Worm (Caenorhabditis elegans) whole organism, L4 larva: ENCODE results near the gene msp-50.

Experiments used
- F26F4.8 ChIP-seq: fragments of 200-800 bp; sonication (Bioruptor generic); conservative IDR thresholded peaks from 2 replicates; pipeline ENCODE4 v1.3.6; 2022; ENCODE audit warnings: missing genetic modification characterization, missing compliant biosample characterization
- F37D6.2 ChIP-seq: sonication (generic microtip); optimal IDR thresholded peaks from 2 replicates; lab custom pipeline; 2016; ENCODE audit warnings: mild to moderate bottlenecking, missing genetic modification characterization, missing compliant biosample characterization
- T26A8.4 ChIP-seq: fragments of 200-800 bp; sonication (Bioruptor generic); IDR thresholded peaks from 2 replicates; pipeline ENCODE4 v1.3.6; 2022; ENCODE audit warnings: missing genetic modification characterization, missing compliant biosample characterization
- aha-1 ChIP-seq: fragments of 150-350 bp; peaks from one replicate; lab custom pipeline; 2014; ENCODE audit warnings: missing biosample characterization, missing genetic modification characterization
- attf-4 ChIP-seq: sonication (generic microtip); optimal IDR thresholded peaks from 3 replicates; lab custom pipeline; 2017; ENCODE audit warnings: missing biosample characterization, missing genetic modification characterization
- ceh-32 ChIP-seq: sonication (generic microtip); optimal IDR thresholded peaks from 2 replicates; lab custom pipeline; 2016; ENCODE audit warnings: mild to moderate bottlenecking, missing genetic modification characterization, missing compliant biosample characterization; ENCODE audit not compliant: poor library complexity
- ceh-62 ChIP-seq: sonication (generic microtip); optimal IDR thresholded peaks from 2 replicates; lab custom pipeline; 2017; ENCODE audit warnings: missing biosample characterization, missing genetic modification characterization
- daf-19 ChIP-seq: fragments of 200-800 bp; sonication (Bioruptor generic); conservative IDR thresholded peaks from 2 replicates; pipeline ENCODE4 v1.3.6; 2022; ENCODE audit warnings: missing genetic modification characterization, missing compliant biosample characterization
- dmd-9 ChIP-seq: fragments of 200-800 bp; sonication (Bioruptor generic); IDR thresholded peaks from 2 replicates; pipeline ENCODE4 v1.3.6; 2022; ENCODE audit warnings: missing genetic modification reagents, missing genetic modification characterization, missing compliant biosample characterization
- dpl-1 ChIP-seq: fragments of 150-350 bp; optimal IDR thresholded peaks from 2 replicates; lab custom pipeline; 2014; ENCODE audit warnings: missing biosample characterization, missing genetic modification reagents, missing genetic modification characterization
- fos-1 ChIP-seq: fragments of 150-350 bp; optimal IDR thresholded peaks from 2 replicates; lab custom pipeline; 2014; ENCODE audit warnings: missing biosample characterization, missing genetic modification characterization
- hlh-11 ChIP-seq: fragments of 200-800 bp; sonication (Bioruptor generic); optimal IDR thresholded peaks from 2 replicates; lab custom pipeline; 2018; ENCODE audit warnings: mild to moderate bottlenecking, missing genetic modification characterization, missing compliant biosample characterization
- hlh-30 ChIP-seq: sonication (generic microtip); optimal IDR thresholded peaks from 2 replicates; lab custom pipeline; 2017; ENCODE audit warnings: antibody characterized with exemption, mild to moderate bottlenecking, missing genetic modification characterization, missing compliant biosample characterization; ENCODE audit not compliant: insufficient read depth
- lim-7 ChIP-seq: fragments of 200-800 bp; sonication (Bioruptor generic); IDR thresholded peaks from 2 replicates; pipeline ENCODE4 v1.3.6; 2022; ENCODE audit warnings: missing genetic modification characterization, missing compliant biosample characterization
- lin-1 ChIP-seq: fragments of 200-800 bp; sonication (Bioruptor generic); IDR thresholded peaks from 2 replicates; pipeline ENCODE4 v1.3.6; 2022; ENCODE audit warnings: missing genetic modification reagents, missing genetic modification characterization, missing compliant biosample characterization
- lin-38 ChIP-seq: fragments of 200-800 bp; sonication (Bioruptor generic); IDR thresholded peaks from 2 replicates; pipeline ENCODE4 v1.3.6; 2022; ENCODE audit warnings: missing genetic modification reagents, missing genetic modification characterization, missing compliant biosample characterization
- lir-3 ChIP-seq: sonication (generic microtip); optimal IDR thresholded peaks from 2 replicates; lab custom pipeline; 2016; ENCODE audit warnings: mild to moderate bottlenecking, missing genetic modification characterization, missing compliant biosample characterization
- madf-5 ChIP-seq, 2 experiments: fragments of 200-800 bp; sonication (Bioruptor generic); IDR thresholded peaks; 2 replicates each; pipeline ENCODE4 v1.3.6; 2022; ENCODE audit warnings: missing compliant biosample characterization in 2 of 2, missing genetic modification characterization in 2 of 2
- mep-1 ChIP-seq: fragments of 150-350 bp; sonication (generic microtip); optimal IDR thresholded peaks from 3 replicates; lab custom pipeline; 2014; ENCODE audit warnings: missing biosample characterization, missing genetic modification characterization
- nhr-10 ChIP-seq: fragments of 150-350 bp; optimal IDR thresholded peaks from 2 replicates; lab custom pipeline; 2014; ENCODE audit warnings: missing biosample characterization, missing genetic modification characterization
- nhr-11 ChIP-seq: fragments of 150-350 bp; optimal IDR thresholded peaks from 2 replicates; lab custom pipeline; 2014; ENCODE audit warnings: missing biosample characterization, missing genetic modification characterization
- nhr-237 ChIP-seq: sonication (generic microtip); optimal IDR thresholded peaks from 2 replicates; lab custom pipeline; 2017; ENCODE audit warnings: missing biosample characterization, missing genetic modification characterization
- nhr-28 ChIP-seq: fragments of 150-350 bp; optimal IDR thresholded peaks from 2 replicates; lab custom pipeline; 2014; ENCODE audit warnings: missing biosample characterization, missing genetic modification characterization
- nhr-41 ChIP-seq: fragments of 200-800 bp; sonication (Bioruptor generic); IDR thresholded peaks from 2 replicates; pipeline ENCODE4 v1.3.6; 2022; ENCODE audit warnings: missing genetic modification reagents, missing genetic modification characterization, missing compliant biosample characterization
- nhr-42 ChIP-seq: fragments of 200-800 bp; sonication (Bioruptor generic); IDR thresholded peaks from 2 replicates; pipeline ENCODE4 v1.3.6; 2022; ENCODE audit warnings: missing genetic modification characterization, missing compliant biosample characterization
- pqm-1 ChIP-seq: sonication (generic microtip); optimal IDR thresholded peaks from 2 replicates; lab custom pipeline; 2017; ENCODE audit warnings: missing biosample characterization, missing genetic modification characterization
- rbr-2 ChIP-seq: sonication (generic microtip); optimal IDR thresholded peaks from 2 replicates; lab custom pipeline; 2016; ENCODE audit warnings: missing genotype, missing genetic modification characterization, missing compliant biosample characterization
- saeg-2 ChIP-seq: fragments of 200-800 bp; sonication (Bioruptor generic); IDR thresholded peaks from 2 replicates; pipeline ENCODE4 v1.3.6; 2022; ENCODE audit warnings: missing genetic modification reagents, missing genetic modification characterization, missing compliant biosample characterization
- snpc-1.2 ChIP-seq: fragments of 200-800 bp; sonication (Bioruptor generic); IDR thresholded peaks from 2 replicates; pipeline ENCODE4 v1.3.6; 2022; ENCODE audit warnings: missing genetic modification reagents, missing genetic modification characterization, missing compliant biosample characterization
- unc-62 ChIP-seq, 3 experiments: fragments of 150-350 bp in 1 of 3; sonication (generic microtip); optimal IDR thresholded peaks in 2 of 3; peaks in 1 of 3; 1 replicate in 1 of 3; 2 replicates in 2 of 3; lab custom pipeline; 2014 to 2017; ENCODE audit warnings: missing biosample characterization in 3 of 3, missing genetic modification characterization in 3 of 3, missing genetic modification reagents in 3 of 3, missing genotype in 1 of 3

The msp-50 gene

DNA sequence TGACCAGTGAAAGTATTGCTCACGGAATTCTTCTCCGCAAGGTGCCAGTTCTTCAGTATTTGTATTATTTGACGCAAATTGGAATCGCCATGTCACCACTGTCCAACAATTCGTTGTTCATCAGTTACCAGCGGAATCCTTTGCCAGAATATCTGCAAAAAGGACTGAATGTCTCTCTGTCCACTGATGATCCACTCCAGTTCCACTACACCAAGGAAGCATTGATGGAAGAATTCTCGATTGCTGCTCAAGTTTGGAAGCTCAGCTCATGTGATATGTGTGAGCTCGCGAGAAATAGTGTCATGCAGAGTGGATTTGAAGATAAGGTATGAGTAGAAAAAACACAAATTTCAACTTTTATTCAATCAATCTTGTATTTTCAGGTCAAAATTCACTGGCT is 9.5 kb downstream of the msp-50 start:
- TF ChIP-seq unc-62 (GFP tag; optimal IDR thresholded peaks at IDR 0.05 in 1 of 2; lab: Kevin White, UChicago) (peak in 1 of 2 experiments; percentile 86), unc-62 (tag; optimal IDR thresholded peaks at IDR 0.05; lab: Kevin White, UChicago) (no peak), pqm-1 (tag; lab: Kevin White, UChicago) (no peak), saeg-2 (GFP tag; lab: Robert Waterston, UW) (no peak), ceh-62 (tag; lab: Kevin White, UChicago) (no peak)

- TF ChIP-seq aha-1 (tag; lab: Kevin White, UChicago) (peak; percentile 27), nhr-28 (peak; percentile 64), fos-1 (no peak), lin-1 (GFP tag; lab: Robert Waterston, UW) (no peak), attf-4 (no peak), unc-62 (GFP tag; optimal IDR thresholded peaks at IDR 0.05 in 1 of 2; lab: Kevin White, UChicago) (peak in 1 of 2 experiments; percentile 95), unc-62 (tag; optimal IDR thresholded peaks at IDR 0.05; lab: Kevin White, UChicago) (no peak)
These were observed 11.2 kb downstream of the msp-50 start, which contains the start of gene C34F11.8 for ce11 chrII:5210830-5211229. Gene C34F11.8 (minus strand): TSS chrII:5210964.

- no peak for TF ChIP-seq rbr-2
- no peak for TF ChIP-seq mep-1 (tag; lab: Kevin White, UChicago)
- no peak for TF ChIP-seq T26A8.4 (GFP tag; lab: Robert Waterston, UW)
- TF ChIP-seq aha-1 (tag; lab: Kevin White, UChicago): peak; percentile 90
These were observed 12.4 kb downstream of the msp-50 start, which contains the start of gene C34F11.2 for ce11 chrII:5211970-5212369. Gene C34F11.2 (plus strand): TSS chrII:5212270.

- TF ChIP-seq F26F4.8 (GFP tag; lab: Robert Waterston, UW) (no peak), T26A8.4 (GFP tag; lab: Robert Waterston, UW) (no peak), nhr-42 (GFP tag; lab: Robert Waterston, UW) (no peak), madf-5 (GFP tag; IDR thresholded peaks at IDR 0.05; lab: Robert Waterston, UW) (no peak), ceh-62 (tag; lab: Kevin White, UChicago) (no peak), hlh-30 (tag; lab: Kevin White, UChicago) (no peak), ceh-32 (tag; lab: Kevin White, UChicago) (no peak), F37D6.2 (tag; lab: Kevin White, UChicago) (no peak), daf-19 (no peak)
These were observed 13.1 kb downstream of the msp-50 start, which contains the start of gene C34F11.1 for ce11 chrII:5212675-5213074. Gene C34F11.1 (plus strand): TSS chrII:5212975.

DNA sequence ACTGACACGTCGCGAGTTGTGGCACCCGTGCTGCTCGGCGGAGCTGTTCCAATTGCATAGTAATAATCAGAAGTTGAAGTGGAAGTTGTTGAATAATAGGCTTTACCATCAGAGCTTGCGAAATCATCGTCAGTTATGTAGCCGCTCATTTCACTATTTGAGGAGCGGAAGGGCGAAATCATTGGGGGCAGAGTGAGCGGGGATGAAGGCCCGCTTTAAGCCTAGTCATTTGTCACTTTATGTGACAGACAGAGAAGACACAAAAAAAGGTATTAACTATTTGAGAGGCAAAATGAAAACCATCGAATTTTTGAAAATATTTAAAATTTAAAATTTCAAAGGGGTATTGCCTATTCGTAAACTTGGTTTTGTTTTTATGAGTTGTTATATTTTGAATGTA is 18.8 kb downstream of the msp-50 start:
- TF ChIP-seq hlh-11: no peak
- TF ChIP-seq dmd-9: no peak
- peak; percentile 39 for TF ChIP-seq aha-1 (tag; lab: Kevin White, UChicago)
- no peak for TF ChIP-seq lir-3 (tag; lab: Kevin White, UChicago)
- TF ChIP-seq lin-38 (GFP tag; lab: Robert Waterston, UW): no peak
- no peak for TF ChIP-seq nhr-237

- peak in 1 of 2 experiments; percentile 58 for TF ChIP-seq unc-62 (GFP tag; optimal IDR thresholded peaks at IDR 0.05 in 1 of 2; lab: Kevin White, UChicago)
- TF ChIP-seq unc-62 (tag; optimal IDR thresholded peaks at IDR 0.05; lab: Kevin White, UChicago): no peak
- no peak for TF ChIP-seq snpc-1.2 (GFP tag; lab: Robert Waterston, UW)
These were observed 21.1 kb downstream of the msp-50 start for ce11 chrII:5220648-5221047.

DNA sequence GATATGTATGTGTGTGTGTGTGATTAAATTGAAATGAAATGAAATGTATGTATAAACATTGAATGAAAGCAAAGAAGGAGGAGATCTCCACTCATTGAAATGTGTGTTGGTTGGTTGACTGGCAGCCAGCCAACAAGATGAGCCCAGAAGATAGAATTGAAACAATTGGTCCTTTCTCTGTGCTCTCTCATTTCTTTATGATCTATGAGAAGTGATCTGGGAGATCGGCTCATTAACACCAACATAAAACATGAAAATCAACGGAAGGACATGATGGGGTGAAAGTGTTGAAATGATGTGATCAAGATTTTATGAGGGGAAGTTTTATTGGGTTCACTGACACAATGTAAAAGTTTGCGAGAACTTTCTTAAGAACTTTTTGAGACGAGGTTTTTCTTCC is 23.2 kb downstream of the msp-50 start:
- TF ChIP-seq lim-7 (GFP tag; lab: Robert Waterston, UW) (no peak), dmd-9 (no peak), nhr-10 (tag; lab: Kevin White, UChicago) (no peak), aha-1 (tag; lab: Kevin White, UChicago) (peak; percentile 46), nhr-11 (tag; lab: Kevin White, UChicago) (peak; percentile 9), saeg-2 (GFP tag; lab: Robert Waterston, UW) (no peak), dpl-1 (GFP tag; lab: Kevin White, UChicago) (no peak), nhr-41 (GFP tag; lab: Robert Waterston, UW) (no peak)
